Fruit fly (Drosophila melanogaster) whole organism, embryonic: ENCODE results near the gene CG31051.

Experiments
- ATbp ChIP-seq: fragments of 200-800 bp; sonication (Bioruptor generic); optimal IDR thresholded peaks from 2 replicates; lab custom pipeline; 2017; ENCODE audit warnings: missing biosample characterization, mild to moderate bottlenecking, missing genetic modification characterization, missing genetic modification reagents
- Atf-2 ChIP-seq: fragments of 200-800 bp; sonication (Bioruptor generic); optimal IDR thresholded peaks from 2 replicates; lab custom pipeline; 2016; ENCODE audit warnings: missing biosample characterization, missing genetic modification characterization
- CG10209 ChIP-seq: fragments of 200-800 bp; sonication (Bioruptor generic); optimal IDR thresholded peaks from 3 replicates; lab custom pipeline; 2017; ENCODE audit warnings: missing biosample characterization, mild to moderate bottlenecking, missing genetic modification characterization, missing genetic modification reagents
- CG13296 ChIP-seq: fragments of 200-800 bp; sonication (Bioruptor generic); optimal IDR thresholded peaks from 3 replicates; lab custom pipeline; 2018; ENCODE audit warnings: missing biosample characterization, mild to moderate bottlenecking, missing genetic modification characterization
- CG14441 ChIP-seq: fragments of 200-800 bp; sonication (Bioruptor generic); IDR thresholded peaks from 2 replicates; pipeline ENCODE4 v1.3.6; 2022; ENCODE audit warnings: missing biosample characterization, missing genetic modification characterization
- CG15269 ChIP-seq: fragments of 200-800 bp; sonication (Bioruptor generic); optimal IDR thresholded peaks from 2 replicates; lab custom pipeline; 2018; ENCODE audit warnings: missing biosample characterization, mild to moderate bottlenecking, missing genetic modification characterization, moderate library complexity
- CG15696 ChIP-seq: fragments of 200-800 bp; sonication (Bioruptor generic); optimal IDR thresholded peaks from 2 replicates; lab custom pipeline; 2019; ENCODE audit warnings: missing biosample characterization, mild to moderate bottlenecking, missing genetic modification characterization, moderate library complexity
- CG18599 ChIP-seq: fragments of 200-800 bp; sonication (Bioruptor generic); optimal IDR thresholded peaks from 3 replicates; lab custom pipeline; 2017; ENCODE audit warnings: missing biosample characterization, missing genetic modification characterization, mild to moderate bottlenecking, moderate library complexity, missing genetic modification reagents
- CG18619 ChIP-seq: fragments of 200-800 bp; sonication (Bioruptor generic); optimal IDR thresholded peaks from 3 replicates; lab custom pipeline; 2017; ENCODE audit warnings: missing biosample characterization, mild to moderate bottlenecking, missing genetic modification characterization
- CG18764 ChIP-seq: fragments of 200-800 bp; sonication (Bioruptor generic); optimal IDR thresholded peaks from 3 replicates; lab custom pipeline; 2016; ENCODE audit warnings: missing biosample characterization, missing genetic modification characterization
- CG2202 ChIP-seq: fragments of 200-800 bp; sonication (Bioruptor generic); optimal IDR thresholded peaks from 2 replicates; lab custom pipeline; 2018; ENCODE audit warnings: missing biosample characterization, mild to moderate bottlenecking, missing genetic modification characterization
- CG2875 ChIP-seq: fragments of 200-800 bp; sonication (Bioruptor generic); optimal IDR thresholded peaks from 2 replicates; lab custom pipeline; 2017; ENCODE audit warnings: missing biosample characterization, mild to moderate bottlenecking, missing genetic modification characterization, missing genetic modification reagents
- CG34422 ChIP-seq: fragments of 200-800 bp; sonication (Bioruptor generic); IDR thresholded peaks from 3 replicates; pipeline ENCODE4 v1.3.6; 2022; ENCODE audit warnings: missing biosample characterization, missing genetic modification characterization
- CG6272 ChIP-seq: fragments of 200-800 bp; sonication (Bioruptor generic); IDR thresholded peaks from 2 replicates; pipeline ENCODE4 v1.3.6; 2022; ENCODE audit warnings: missing biosample characterization, missing genetic modification characterization
- CG7556 ChIP-seq: fragments of 200-800 bp; sonication (Bioruptor generic); optimal IDR thresholded peaks from 2 replicates; lab custom pipeline; 2017; ENCODE audit warnings: missing biosample characterization, mild to moderate bottlenecking, missing genetic modification characterization
- CG7745 ChIP-seq: fragments of 200-800 bp; sonication (Bioruptor generic); optimal IDR thresholded peaks from 2 replicates; lab custom pipeline; 2018; ENCODE audit warnings: missing biosample characterization, mild to moderate bottlenecking, missing genetic modification characterization, moderate library complexity
- CG8290 ChIP-seq, 3 experiments: fragments of 200-800 bp; sonication (Bioruptor generic); optimal IDR thresholded peaks; 2 replicates each; lab custom pipeline; 2016 to 2019; ENCODE audit warnings: missing biosample characterization in 3 of 3, missing genetic modification characterization in 3 of 3, mild to moderate bottlenecking in 2 of 3, moderate library complexity in 1 of 3
- CG8944 ChIP-seq: fragments of 200-800 bp; sonication (Bioruptor generic); optimal IDR thresholded peaks from 3 replicates; lab custom pipeline; 2016; ENCODE audit warnings: missing biosample characterization, missing genetic modification characterization
- Deaf1 ChIP-seq: fragments of 200-800 bp; optimal IDR thresholded peaks from 3 replicates; lab custom pipeline; 2019; ENCODE audit warnings: missing biosample characterization, mild to moderate bottlenecking, missing genetic modification characterization, moderate library complexity
- Drgx ChIP-seq: fragments of 200-800 bp; sonication (Bioruptor generic); IDR thresholded peaks from 2 replicates; pipeline ENCODE4 v1.3.6; 2022; ENCODE audit warnings: missing biosample characterization, missing genetic modification characterization
- Fer2 ChIP-seq: fragments of 200-800 bp; sonication (Bioruptor generic); optimal IDR thresholded peaks from 2 replicates; lab custom pipeline; 2018; ENCODE audit warnings: missing biosample characterization, mild to moderate bottlenecking, missing genetic modification characterization, moderate library complexity
- HHEX ChIP-seq: fragments of 200-800 bp; sonication (Bioruptor generic); optimal IDR thresholded peaks from 3 replicates; lab custom pipeline; 2017; ENCODE audit warnings: missing biosample characterization, mild to moderate bottlenecking, missing genetic modification characterization, missing genetic modification reagents
- HLHmδ ChIP-seq: fragments of 200-800 bp; sonication (Bioruptor generic); optimal IDR thresholded peaks from 2 replicates; lab custom pipeline; 2018; ENCODE audit warnings: missing biosample characterization, mild to moderate bottlenecking, missing genetic modification characterization, moderate library complexity
- HmgZ ChIP-seq: fragments of 200-800 bp; sonication (Bioruptor generic); optimal IDR thresholded peaks from 2 replicates; lab custom pipeline; 2018; ENCODE audit warnings: missing biosample characterization, mild to moderate bottlenecking, missing genetic modification characterization
- Hmx ChIP-seq: fragments of 200-800 bp; sonication (Bioruptor generic); optimal IDR thresholded peaks from 2 replicates; lab custom pipeline; 2016; ENCODE audit warnings: missing biosample characterization, missing genetic modification characterization
- MESR4 ChIP-seq: fragments of 200-800 bp; sonication (Bioruptor generic); optimal IDR thresholded peaks from 2 replicates; lab custom pipeline; 2018; ENCODE audit warnings: missing biosample characterization, mild to moderate bottlenecking, missing genetic modification characterization, moderate library complexity
- Med ChIP-seq: fragments of 200-800 bp; sonication (Bioruptor generic); peaks from one replicate; lab custom pipeline; 2016; ENCODE audit warnings: missing biosample characterization, missing genetic modification characterization, mild to moderate bottlenecking, inconsistent platforms, moderate library complexity
- Sox100B ChIP-seq: fragments of 200-800 bp; sonication (Bioruptor generic); optimal IDR thresholded peaks from 3 replicates; lab custom pipeline; 2018; ENCODE audit warnings: missing biosample characterization, mild to moderate bottlenecking, missing genetic modification characterization
- Sry-δ ChIP-seq: fragments of 200-800 bp; sonication (Bioruptor generic); optimal IDR thresholded peaks from 2 replicates; lab custom pipeline; 2016; ENCODE audit warnings: missing biosample characterization, missing genetic modification characterization
- Stat92E ChIP-seq, 3 experiments: fragments of >200 bp in 2 of 3; fragments of 200-800 bp in 1 of 3; sonication (Bioruptor generic) in 1 of 3; optimal IDR thresholded peaks; 2 replicates each; lab custom pipeline; 2017 to 2019; ENCODE audit warnings: missing biosample characterization in 3 of 3, missing genetic modification characterization in 3 of 3, mild to moderate bottlenecking in 1 of 3, moderate library complexity in 1 of 3
- ac ChIP-seq: fragments of 200-800 bp; sonication (Bioruptor generic); optimal IDR thresholded peaks from 3 replicates; lab custom pipeline; 2017; ENCODE audit warnings: missing biosample characterization, mild to moderate bottlenecking, missing genetic modification characterization
- bsh ChIP-seq, 2 experiments: fragments of 200-800 bp; sonication (Bioruptor generic); optimal IDR thresholded peaks; 2 replicates each; lab custom pipeline; 2017 to 2018; ENCODE audit warnings: mild to moderate bottlenecking in 2 of 2, missing biosample characterization in 2 of 2, missing genetic modification characterization in 2 of 2, moderate library complexity in 1 of 2
- ci ChIP-seq: fragments of 200-800 bp; sonication (Bioruptor generic); IDR thresholded peaks from 3 replicates; pipeline ENCODE4 v1.3.6; 2022; ENCODE audit warnings: missing biosample characterization, missing genetic modification characterization
- dmrt11E ChIP-seq: fragments of 200-800 bp; sonication (Bioruptor generic); optimal IDR thresholded peaks from 3 replicates; lab custom pipeline; 2018; ENCODE audit warnings: missing biosample characterization, mild to moderate bottlenecking, missing genetic modification characterization, moderate library complexity
- ewg ChIP-seq: fragments of 200-800 bp; sonication (Bioruptor generic); optimal IDR thresholded peaks from 3 replicates; lab custom pipeline; 2017; ENCODE audit warnings: mild to moderate bottlenecking, missing biosample characterization, missing genetic modification reagents, missing genetic modification characterization
- fd96Cb ChIP-seq: fragments of 200-800 bp; sonication (Bioruptor generic); optimal IDR thresholded peaks from 2 replicates; lab custom pipeline; 2018; ENCODE audit warnings: missing biosample characterization, mild to moderate bottlenecking, missing genetic modification characterization, moderate library complexity
- insv ChIP-seq, 2 experiments: fragments of 200-800 bp; sonication (Bioruptor generic); optimal IDR thresholded peaks; 3 replicates each; lab custom pipeline; 2016 to 2018; ENCODE audit warnings: missing biosample characterization in 2 of 2, missing genetic modification characterization in 2 of 2
- lab ChIP-seq: fragments of 200-800 bp; sonication (Bioruptor generic); optimal IDR thresholded peaks from 3 replicates; lab custom pipeline; 2017; ENCODE audit warnings: missing biosample characterization, missing genetic modification characterization, mild to moderate bottlenecking, moderate library complexity, missing genetic modification reagents
- lola ChIP-seq, 3 experiments: fragments of >200 bp in 2 of 3; fragments of 200-800 bp in 1 of 3; sonication (Bioruptor generic) in 1 of 3; optimal IDR thresholded peaks; 2 replicates each; lab custom pipeline; 2017 to 2019; ENCODE audit warnings: missing biosample characterization in 3 of 3, missing genetic modification characterization in 3 of 3, mild to moderate bottlenecking in 1 of 3, moderate library complexity in 1 of 3
- nerfin-1 ChIP-seq: fragments of 200-800 bp; sonication (Bioruptor generic); optimal IDR thresholded peaks from 3 replicates; lab custom pipeline; 2019; ENCODE audit warnings: missing biosample characterization, mild to moderate bottlenecking, missing genetic modification characterization, moderate library complexity
- otp ChIP-seq: fragments of 200-800 bp; sonication (Bioruptor generic); IDR thresholded peaks from 3 replicates; pipeline ENCODE4, ENCODE4 v1.3.6; 2022; ENCODE audit warnings: missing biosample characterization, missing genetic modification characterization
- pfk ChIP-seq: fragments of 200-800 bp; sonication (Bioruptor generic); optimal IDR thresholded peaks from 2 replicates; lab custom pipeline; 2018; ENCODE audit warnings: missing biosample characterization, mild to moderate bottlenecking, missing genetic modification characterization, moderate library complexity
- pita ChIP-seq: fragments of 200-800 bp; sonication (Bioruptor generic); optimal IDR thresholded peaks from 2 replicates; lab custom pipeline; 2017; ENCODE audit warnings: missing biosample characterization, mild to moderate bottlenecking, missing genetic modification characterization
- sc ChIP-seq, 3 experiments: fragments of >200 bp in 2 of 3; fragments of 200-800 bp in 1 of 3; sonication (Bioruptor generic) in 1 of 3; optimal IDR thresholded peaks; 2 replicates in 2 of 3; 3 replicates in 1 of 3; lab custom pipeline; 2017; ENCODE audit warnings: mild to moderate bottlenecking in 1 of 3, missing biosample characterization in 1 of 3, missing genetic modification characterization in 1 of 3, missing genetic modification reagents in 1 of 3
- sim ChIP-seq: fragments of 200-800 bp; sonication (Bioruptor generic); IDR thresholded peaks from 2 replicates; pipeline ENCODE4 v1.3.6; 2022; ENCODE audit warnings: missing biosample characterization, missing genetic modification characterization
- slou ChIP-seq: fragments of 200-800 bp; sonication (Bioruptor generic); optimal IDR thresholded peaks from 3 replicates; lab custom pipeline; 2016; ENCODE audit warnings: missing biosample characterization, missing genetic modification characterization
- sna ChIP-seq: fragments of 200-800 bp; sonication (Bioruptor generic); IDR thresholded peaks from 2 replicates; pipeline ENCODE4 v1.3.6; 2022; ENCODE audit warnings: missing biosample characterization, missing genetic modification characterization; ENCODE audit not compliant: partially characterized antibody
- so ChIP-seq: fragments of 200-800 bp; sonication (Bioruptor generic); IDR thresholded peaks from 3 replicates; pipeline ENCODE4 v1.3.6; 2022; ENCODE audit warnings: missing biosample characterization, missing genetic modification characterization

The CG31051 gene

DNA sequence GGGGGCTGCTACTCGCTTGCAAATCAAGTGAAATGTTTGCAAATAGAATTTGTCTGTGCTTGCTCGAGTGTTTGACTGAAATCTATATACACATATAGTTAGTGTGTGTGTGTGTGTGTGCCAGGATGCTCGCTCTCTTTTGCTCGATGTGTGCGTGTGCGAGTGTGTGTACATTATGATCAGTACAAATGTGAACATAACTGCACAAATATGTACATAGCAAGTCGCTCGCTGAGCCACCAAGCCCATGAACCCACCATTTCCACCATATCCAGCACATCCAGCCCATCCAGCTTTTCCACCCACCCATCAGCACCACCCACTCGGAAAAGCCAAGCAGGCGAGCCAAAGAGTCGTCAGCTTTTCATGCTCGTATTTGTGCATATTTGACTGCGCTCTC is 31.9 kb upstream of the CG31051 start (continued):
- TF ChIP-seq CG6272 (GFP tag; lab: Robert Waterston, UW) (no peak), MESR4 (GFP tag; lab: Kevin White, UChicago) (no peak), insv (GFP tag; optimal IDR thresholded peaks at IDR 0.05; lab: Kevin White, UChicago) (no peak), HmgZ (no peak), nerfin-1 (tag; lab: Kevin White, UChicago) (peak; percentile 8), CG7745 (tag; lab: Kevin White, UChicago) (no peak), Stat92E (GFP tag; optimal IDR thresholded peaks at IDR 0.05; lab: Kevin White, UChicago) (no peak), HLHmδ (GFP tag; lab: Kevin White, UChicago) (peak; percentile 53), CG10209 (peak; percentile 34), CG18599 (peak; percentile 33), CG13296 (GFP tag; lab: Kevin White, UChicago) (no peak), Hmx (no peak), otp (GFP tag; lab: Robert Waterston, UW) (0 out of 3 replicates have a peak, but pooled peaks have one; percentile 20), CG18764 (peak; percentile 25), sim (0 out of 2 replicates have a peak, but pooled peaks have one; percentile 41), Atf-2 (no peak), CG7556 (GFP tag; lab: Kevin White, UChicago) (no peak), Fer2 (tag; lab: Kevin White, UChicago) (no peak), ci (peak; percentile 50; the same call in 1 of the 3 replicates), Med (GFP tag; lab: Kevin White, UChicago) (peak; percentile 79), CG15269 (tag; lab: Kevin White, UChicago) (no peak), CG15696 (tag; lab: Kevin White, UChicago) (peak; percentile 43), sc (optimal IDR thresholded peaks at IDR 0.05; lab: Kevin White, UChicago) (no peak), sc (GFP tag; optimal IDR thresholded peaks at IDR 0.05; lab: Kevin White, UChicago) (peak; percentile 25), Sox100B (no peak), lab (GFP tag; lab: Kevin White, UChicago) (peak; percentile 38), fd96Cb (tag; lab: Kevin White, UChicago) (no peak), CG2875 (GFP tag; lab: Kevin White, UChicago) (peak; percentile 19), CG8290 (GFP tag; optimal IDR thresholded peaks at IDR 0.05; lab: Kevin White, UChicago) (no peak), CG8290 (tag; optimal IDR thresholded peaks at IDR 0.05; lab: Kevin White, UChicago) (peak in 1 of 2 experiments; percentile 9), ewg (GFP tag; lab: Kevin White, UChicago) (peak; percentile 22), sna (GFP tag; lab: Robert Waterston, UW) (no peak), CG8944 (GFP tag; lab: Kevin White, UChicago) (no peak), pfk (GFP tag; lab: Kevin White, UChicago) (no peak), CG18619 (GFP tag; lab: Kevin White, UChicago) (no peak), HHEX (GFP tag; lab: Kevin White, UChicago) (peak; percentile 25), so (GFP tag; lab: Robert Waterston, UW) (no peak), Deaf1 (tag; lab: Kevin White, UChicago) (no peak), pita (GFP tag; lab: Kevin White, UChicago) (no peak), ATbp (peak; percentile 43), CG14441 (no peak), ac (GFP tag; lab: Kevin White, UChicago) (peak; percentile 23), lola (GFP tag; optimal IDR thresholded peaks at IDR 0.05; lab: Kevin White, UChicago) (peak in 1 of 3 experiments; percentile 2), CG34422 (no peak), dmrt11E (tag; lab: Kevin White, UChicago) (peak; percentile 26), Sry-δ (GFP tag; lab: Kevin White, UChicago) (no peak), Drgx (no peak), slou (GFP tag; lab: Kevin White, UChicago) (no peak), CG2202 (tag; lab: Kevin White, UChicago) (peak; percentile 50), bsh (GFP tag; optimal IDR thresholded peaks at IDR 0.05; lab: Kevin White, UChicago) (peak in 1 of 2 experiments; percentile 38)
